Worm (Caenorhabditis elegans): ENCODE results near the gene dcs-1.

Gene dcs-1

ce11 chrV:20067075-20067474 lies 23.5 kb downstream of the dcs-1 start:
- TF ChIP-seq ztf-23 (GFP tag; IDR thresholded peaks at IDR 0.05) (no peak), flt-1 (GFP tag; IDR thresholded peaks at IDR 0.05) (no peak)

- TF ChIP-seq tab-1 (GFP tag; IDR thresholded peaks at IDR 0.05) (no peak), ref-1 (GFP tag; conservative IDR thresholded peaks at IDR 0.05) (no peak), flt-1 (GFP tag; IDR thresholded peaks at IDR 0.05) (no peak), ztf-29 (GFP tag; IDR thresholded peaks at IDR 0.05) (no peak), ztf-23 (GFP tag; IDR thresholded peaks at IDR 0.05) (no peak), cog-1 (tag; optimal IDR thresholded peaks at IDR 0.05) (no peak), T22C8.4 (GFP tag; IDR thresholded peaks at IDR 0.05) (no peak), med-1 (GFP tag; optimal IDR thresholded peaks at IDR 0.05; ENCODE audit: insufficient read depth) (no peak), klf-2 (GFP tag; conservative IDR thresholded peaks at IDR 0.05) (no peak)
These were observed 25.4 kb downstream of the dcs-1 start for ce11 chrV:20065096-20065495.

- TF ChIP-seq flt-1 (GFP tag; IDR thresholded peaks at IDR 0.05), result no peak
These were observed 26.5 kb downstream of the dcs-1 start, which contains the start of gene ttx-1 for ce11 chrV:20064076-20064475. Gene ttx-1 (minus strand): TSS chrV:20064176.

- TF ChIP-seq ztf-23 (GFP tag; IDR thresholded peaks at IDR 0.05) (no peak), cog-1 (tag; optimal IDR thresholded peaks at IDR 0.05) (peak; percentile 30), T22C8.4 (GFP tag; IDR thresholded peaks at IDR 0.05) (peak; percentile 39; the same call in 1 of the 2 replicates)
These were observed 29.0 kb downstream of the dcs-1 start for ce11 chrV:20061498-20061897.

ce11 chrV:20059370-20059769 lies 31.2 kb downstream of the dcs-1 start:
- TF ChIP-seq ztf-29 (GFP tag; IDR thresholded peaks at IDR 0.05) (no peak), med-1 (GFP tag; optimal IDR thresholded peaks at IDR 0.05; ENCODE audit: insufficient read depth) (no peak), ztf-23 (GFP tag; IDR thresholded peaks at IDR 0.05) (no peak), flt-1 (GFP tag; IDR thresholded peaks at IDR 0.05) (no peak), tab-1 (GFP tag; IDR thresholded peaks at IDR 0.05) (no peak), klf-2 (GFP tag; conservative IDR thresholded peaks at IDR 0.05) (no peak), T22C8.4 (GFP tag; IDR thresholded peaks at IDR 0.05) (no peak), cog-1 (tag; optimal IDR thresholded peaks at IDR 0.05) (no peak), ref-1 (GFP tag; conservative IDR thresholded peaks at IDR 0.05) (no peak)

DNA sequence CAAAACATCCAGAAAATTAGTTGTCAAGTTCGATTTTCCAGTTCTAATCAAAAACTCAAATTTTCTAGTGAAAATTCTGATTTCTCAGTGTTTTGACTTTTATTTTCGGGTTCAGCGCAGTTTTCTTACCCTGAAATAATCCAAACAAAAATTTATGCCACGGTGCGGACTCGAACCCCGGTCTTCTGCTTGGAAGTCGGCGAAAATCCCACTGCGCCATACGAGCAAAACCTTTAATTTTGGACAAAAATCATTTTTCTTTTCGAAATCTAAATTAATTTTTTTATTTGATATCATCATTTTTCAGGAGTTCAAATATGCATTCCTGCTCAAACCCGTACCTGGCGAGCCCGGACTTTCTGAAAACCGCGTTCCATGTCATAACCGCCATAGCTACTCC lies 41.5 kb downstream of the dcs-1 start, which contains the start of gene srh-233:
Gene srh-233 (plus strand): TSS at position 301 of the 400 bp plus-strand sequence.
- no peak for TF ChIP-seq cog-1 (tag; optimal IDR thresholded peaks at IDR 0.05)

- TF ChIP-seq tab-1 (GFP tag; IDR thresholded peaks at IDR 0.05) (no peak), T22C8.4 (GFP tag; IDR thresholded peaks at IDR 0.05) (no peak), ref-1 (GFP tag; conservative IDR thresholded peaks at IDR 0.05) (no peak), cog-1 (tag; optimal IDR thresholded peaks at IDR 0.05) (no peak), ztf-29 (GFP tag; IDR thresholded peaks at IDR 0.05) (no peak), ztf-23 (GFP tag; IDR thresholded peaks at IDR 0.05) (no peak), flt-1 (GFP tag; IDR thresholded peaks at IDR 0.05) (no peak), klf-2 (GFP tag; conservative IDR thresholded peaks at IDR 0.05) (no peak), med-1 (GFP tag; optimal IDR thresholded peaks at IDR 0.05; ENCODE audit: insufficient read depth) (no peak)
These were observed 43.2 kb downstream of the dcs-1 start, which contains the start of gene spe-19 for ce11 chrV:20047310-20047709. Gene spe-19 (minus strand): TSS chrV:20047410.
